Worm (Caenorhabditis elegans) whole organism, early embryonic: ENCODE data around the gene C34C12.9.

Source experiments
- B0310.2 ChIP-seq: sonication (generic microtip); optimal IDR thresholded peaks from 2 replicates; lab custom pipeline; 2016; ENCODE audit warnings: mild to moderate bottlenecking, missing genetic modification characterization, missing compliant biosample characterization
- F13C5.2 ChIP-seq: sonication (generic microtip); optimal IDR thresholded peaks from 2 replicates; lab custom pipeline; 2017; ENCODE audit warnings: mild to moderate bottlenecking, missing genetic modification characterization, inconsistent platforms, missing compliant biosample characterization
- aly-1 ChIP-seq: sonication (generic microtip); optimal IDR thresholded peaks from 2 replicates; lab custom pipeline; 2016; ENCODE audit warnings: missing genetic modification characterization, missing compliant biosample characterization
- ama-1 ChIP-seq: fragments of 150-350 bp; optimal IDR thresholded peaks from 2 replicates; lab custom pipeline; 2014
- ceh-13 ChIP-seq: fragments of 200-800 bp; sonication (Bioruptor generic); optimal IDR thresholded peaks from 2 replicates; lab custom pipeline; 2018; ENCODE audit warnings: mild to moderate bottlenecking, missing genetic modification characterization, missing compliant biosample characterization
- ceh-36 ChIP-seq: sonication (generic microtip); optimal IDR thresholded peaks from 2 replicates; lab custom pipeline; 2016; ENCODE audit warnings: missing genetic modification characterization, inconsistent platforms, missing compliant biosample characterization
- flt-1 ChIP-seq: fragments of 200-800 bp; sonication (Bioruptor generic); IDR thresholded peaks from 2 replicates; pipeline ENCODE4 v1.3.6; 2022; ENCODE audit warnings: missing genetic modification characterization, missing compliant biosample characterization
- hmbx-1 ChIP-seq: sonication (generic microtip); optimal IDR thresholded peaks from 2 replicates; lab custom pipeline; 2016; ENCODE audit warnings: mild to moderate bottlenecking, missing genetic modification characterization, missing compliant biosample characterization
- hmg-4 ChIP-seq: fragments of 200-800 bp; sonication (Bioruptor generic); optimal IDR thresholded peaks from 2 replicates; lab custom pipeline; 2018; ENCODE audit warnings: mild to moderate bottlenecking, missing genetic modification characterization, missing compliant biosample characterization
- hnd-1 ChIP-seq: sonication (generic microtip); optimal IDR thresholded peaks from 2 replicates; lab custom pipeline; 2016; ENCODE audit warnings: missing genetic modification characterization, missing compliant biosample characterization
- pes-1 ChIP-seq: fragments of 200-800 bp; sonication (Bioruptor generic); IDR thresholded peaks from 2 replicates; pipeline ENCODE4 v1.3.6; 2022; ENCODE audit warnings: missing genetic modification reagents, missing genetic modification characterization, missing compliant biosample characterization
- tbx-11 ChIP-seq: fragments of 200-800 bp; sonication (Bioruptor generic); IDR thresholded peaks from 2 replicates; pipeline ENCODE4 v1.3.6; 2022; ENCODE audit warnings: missing genetic modification characterization, missing compliant biosample characterization
- tbx-37 ChIP-seq: fragments of 200-800 bp; sonication (Bioruptor generic); conservative IDR thresholded peaks from 2 replicates; pipeline ENCODE4 v1.3.6; 2022; ENCODE audit warnings: missing genetic modification reagents, missing genetic modification characterization, missing compliant biosample characterization
- tra-4 ChIP-seq: sonication (generic microtip); optimal IDR thresholded peaks from 2 replicates; lab custom pipeline; 2017; ENCODE audit warnings: missing genetic modification characterization, missing compliant biosample characterization

DNA sequence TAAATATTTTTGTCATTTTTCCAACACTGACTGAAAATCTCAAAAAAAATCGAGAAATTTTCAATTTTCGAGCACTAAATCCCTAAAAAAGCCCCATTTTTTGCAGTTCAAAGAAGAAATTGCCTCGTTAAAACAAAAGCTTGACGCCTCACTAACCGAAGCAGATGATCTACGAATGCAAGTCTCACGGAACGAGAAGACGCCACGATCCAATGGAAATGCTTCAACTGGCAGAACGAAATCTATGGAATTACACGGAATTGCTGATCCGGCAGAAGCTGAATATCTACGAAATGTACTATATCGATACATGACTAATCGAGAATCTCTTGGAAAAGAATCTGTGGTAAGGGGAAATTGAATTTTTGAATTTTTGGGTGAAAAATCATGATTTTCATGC is 51.4 kb downstream of the C34C12.9 start:
- TF ChIP-seq ama-1 (lab: Kevin White, UChicago) (no peak), B0310.2 (tag; lab: Kevin White, UChicago) (no peak), ceh-13 (GFP tag; lab: Kevin White, UChicago) (no peak), ceh-36 (tag; lab: Kevin White, UChicago) (no peak), pes-1 (GFP tag; lab: Robert Waterston, UW) (no peak), tbx-37 (0 out of 2 replicates have a peak, but pooled peaks have one; percentile 4), tra-4 (tag; lab: Kevin White, UChicago) (no peak), hnd-1 (tag; lab: Kevin White, UChicago) (no peak), hmbx-1 (no peak), flt-1 (GFP tag; lab: Robert Waterston, UW) (no peak), F13C5.2 (tag; lab: Kevin White, UChicago) (no peak), hmg-4 (GFP tag; lab: Kevin White, UChicago) (no peak), aly-1 (no peak), tbx-11 (no peak)
